Worm (Caenorhabditis elegans): ENCODE results near the gene C45G9.14.

ce11 chrIII:5044709-5045108 is at the start of gene C45G9.14:
- no peak for TF ChIP-seq elt-1 (tag; optimal IDR thresholded peaks at IDR 0.05)
- TF ChIP-seq nhr-76 (tag; optimal IDR thresholded peaks at IDR 0.05): no peak
- TF ChIP-seq elt-3 (tag; optimal IDR thresholded peaks at IDR 0.05): no peak
- TF ChIP-seq pqm-1 (tag; optimal IDR thresholded peaks at IDR 0.05): no peak
- TF ChIP-seq ama-1 (optimal IDR thresholded peaks at IDR 0.05): no peak
- TF ChIP-seq nhr-25 (tag; optimal IDR thresholded peaks at IDR 0.05): no peak
- TF ChIP-seq ceh-16 (tag; optimal IDR thresholded peaks at IDR 0.05): no peak
